Fruit fly (Drosophila melanogaster) whole organism, embryonic: Measurements from ENCODE around the gene CG43886.

Experiments used
- Bdp1 ChIP-seq: fragments of 200-800 bp; sonication (Bioruptor generic); optimal IDR thresholded peaks from 3 replicates; lab custom pipeline; 2016; ENCODE audit warnings: missing biosample characterization, missing genetic modification characterization
- CG11456 ChIP-seq: fragments of 200-800 bp; sonication (Bioruptor generic); IDR thresholded peaks from 3 replicates; pipeline ENCODE4 v1.3.6; 2022; ENCODE audit warnings: missing biosample characterization, missing genetic modification characterization
- CG12219 ChIP-seq: fragments of 200-800 bp; sonication (Bioruptor generic); optimal IDR thresholded peaks from 3 replicates; lab custom pipeline; 2018; ENCODE audit warnings: missing biosample characterization, mild to moderate bottlenecking, missing genetic modification characterization
- CG13287 ChIP-seq: fragments of 200-800 bp; sonication (Bioruptor generic); IDR thresholded peaks from 2 replicates; pipeline ENCODE4 v1.3.6; 2022; ENCODE audit warnings: missing biosample characterization, missing genetic modification characterization; ENCODE audit not compliant: partially characterized antibody
- CG15514 ChIP-seq: fragments of 200-800 bp; sonication (Bioruptor generic); optimal IDR thresholded peaks from 3 replicates; lab custom pipeline; 2017; ENCODE audit warnings: missing biosample characterization, missing genetic modification characterization, mild to moderate bottlenecking, moderate library complexity, missing genetic modification reagents
- CG17361 ChIP-seq: fragments of 200-800 bp; sonication (Bioruptor generic); IDR thresholded peaks from 3 replicates; pipeline ENCODE4 v1.3.6; 2022; ENCODE audit warnings: missing biosample characterization, missing genetic modification characterization
- CG17612 ChIP-seq: fragments of 200-800 bp; sonication (Bioruptor generic); IDR thresholded peaks from 2 replicates; pipeline ENCODE4 v1.3.6; 2022; ENCODE audit warnings: missing biosample characterization, missing genetic modification characterization
- CG17802 ChIP-seq: fragments of 200-800 bp; sonication (Bioruptor generic); optimal IDR thresholded peaks from 2 replicates; lab custom pipeline; 2018; ENCODE audit warnings: missing biosample characterization, mild to moderate bottlenecking, missing genetic modification characterization, moderate library complexity
- CG30020 ChIP-seq: fragments of 200-800 bp; optimal IDR thresholded peaks from 2 replicates; lab custom pipeline; 2019; ENCODE audit warnings: missing biosample characterization, mild to moderate bottlenecking, missing genetic modification characterization, moderate library complexity
- CG4854 ChIP-seq: fragments of 200-800 bp; sonication (Bioruptor generic); optimal IDR thresholded peaks from 2 replicates; lab custom pipeline; 2016; ENCODE audit warnings: missing biosample characterization, missing genetic modification characterization, inconsistent platforms
- CG6813 ChIP-seq: fragments of 200-800 bp; sonication (Bioruptor generic); optimal IDR thresholded peaks from 2 replicates; lab custom pipeline; 2017; ENCODE audit warnings: missing biosample characterization, missing genetic modification characterization, mild to moderate bottlenecking, moderate library complexity, missing genetic modification reagents
- CG6854 ChIP-seq: fragments of 200-800 bp; sonication (Bioruptor generic); optimal IDR thresholded peaks from 3 replicates; lab custom pipeline; 2017; ENCODE audit warnings: missing biosample characterization, mild to moderate bottlenecking, missing genetic modification characterization
- CG7928 ChIP-seq: fragments of 200-800 bp; sonication (Bioruptor generic); optimal IDR thresholded peaks from 2 replicates; lab custom pipeline; 2017; ENCODE audit warnings: missing biosample characterization, mild to moderate bottlenecking, missing genetic modification characterization
- CG8478 ChIP-seq: fragments of >200 bp; optimal IDR thresholded peaks from 2 replicates; lab custom pipeline; 2018
- Camta ChIP-seq: fragments of 200-800 bp; sonication (Bioruptor generic); optimal IDR thresholded peaks from 2 replicates; lab custom pipeline; 2016; ENCODE audit warnings: missing biosample characterization, missing genetic modification characterization
- CrebB ChIP-seq: fragments of 200-800 bp; sonication (Bioruptor generic); optimal IDR thresholded peaks from 3 replicates; lab custom pipeline; 2018; ENCODE audit warnings: missing biosample characterization, mild to moderate bottlenecking, missing genetic modification characterization
- Doc3 ChIP-seq: fragments of 200-800 bp; sonication (Bioruptor generic); IDR thresholded peaks from 3 replicates; pipeline ENCODE4 v1.3.6; 2022; ENCODE audit warnings: missing biosample characterization, missing genetic modification characterization; ENCODE audit not compliant: partially characterized antibody
- Ets97D ChIP-seq: fragments of 200-800 bp; sonication (Bioruptor generic); optimal IDR thresholded peaks from 3 replicates; lab custom pipeline; 2016; ENCODE audit warnings: missing biosample characterization, missing genetic modification characterization
- Gsc ChIP-seq: fragments of 200-800 bp; sonication (Bioruptor generic); IDR thresholded peaks from 2 replicates; pipeline ENCODE4 v1.3.6; 2022; ENCODE audit warnings: missing biosample characterization, missing genetic modification characterization
- Hmx ChIP-seq: fragments of 200-800 bp; sonication (Bioruptor generic); optimal IDR thresholded peaks from 2 replicates; lab custom pipeline; 2016; ENCODE audit warnings: missing biosample characterization, missing genetic modification characterization
- Hr3 ChIP-seq: fragments of 200-800 bp; sonication (Bioruptor generic); optimal IDR thresholded peaks from 3 replicates; lab custom pipeline; 2016; ENCODE audit warnings: missing biosample characterization, missing genetic modification characterization
- Mes4 ChIP-seq: fragments of 200-800 bp; sonication (Bioruptor generic); optimal IDR thresholded peaks from 2 replicates; lab custom pipeline; 2016; ENCODE audit warnings: missing biosample characterization, missing genetic modification characterization
- NfI ChIP-seq: fragments of 200-800 bp; sonication (Bioruptor generic); optimal IDR thresholded peaks from 3 replicates; lab custom pipeline; 2018; ENCODE audit warnings: missing biosample characterization, mild to moderate bottlenecking, missing genetic modification characterization, moderate library complexity
- Oli ChIP-seq: fragments of 200-800 bp; sonication (Bioruptor generic); optimal IDR thresholded peaks from 2 replicates; lab custom pipeline; 2018; ENCODE audit warnings: missing biosample characterization, mild to moderate bottlenecking, missing genetic modification characterization, moderate library complexity
- PHDP ChIP-seq: fragments of 200-800 bp; sonication (Bioruptor generic); optimal IDR thresholded peaks from 3 replicates; lab custom pipeline; 2018; ENCODE audit warnings: missing biosample characterization, mild to moderate bottlenecking, missing genetic modification characterization, moderate library complexity
- Pdp1 ChIP-seq, 2 experiments: fragments of 200-800 bp; sonication (Bioruptor generic); optimal IDR thresholded peaks; 3 replicates each; lab custom pipeline; 2016; ENCODE audit warnings: missing biosample characterization in 2 of 2, missing genetic modification characterization in 2 of 2, mild to moderate bottlenecking in 1 of 2, moderate library complexity in 1 of 2
- Ravus ChIP-seq: fragments of 200-800 bp; sonication (Bioruptor generic); IDR thresholded peaks from 2 replicates; pipeline ENCODE4 v1.3.6; 2022; ENCODE audit warnings: missing biosample characterization, missing genetic modification characterization
- Rx ChIP-seq: fragments of 200-800 bp; sonication (Bioruptor generic); IDR thresholded peaks from 2 replicates; pipeline ENCODE4 v1.3.6; 2022; ENCODE audit warnings: missing biosample characterization, missing genetic modification characterization
- Sox100B ChIP-seq: fragments of 200-800 bp; sonication (Bioruptor generic); optimal IDR thresholded peaks from 3 replicates; lab custom pipeline; 2018; ENCODE audit warnings: missing biosample characterization, mild to moderate bottlenecking, missing genetic modification characterization
- Taf1 ChIP-seq: fragments of 200-800 bp; sonication (Bioruptor generic); IDR thresholded peaks from 2 replicates; pipeline ENCODE4 v1.3.6; 2022; ENCODE audit warnings: missing biosample characterization, missing genetic modification characterization
- ash1 ChIP-seq: fragments of 200-800 bp; sonication (Bioruptor generic); optimal IDR thresholded peaks from 2 replicates; lab custom pipeline; 2018; ENCODE audit warnings: missing biosample characterization, mild to moderate bottlenecking, missing genetic modification characterization
- chinmo ChIP-seq: fragments of 200-800 bp; sonication (Bioruptor generic); IDR thresholded peaks from 4 replicates; pipeline ENCODE4 v1.3.6; 2022; ENCODE audit warnings: missing biosample characterization, missing genetic modification characterization; ENCODE audit not compliant: partially characterized antibody
- dimm ChIP-seq: fragments of 200-800 bp; sonication (Bioruptor generic); IDR thresholded peaks from 2 replicates; pipeline ENCODE4 v1.3.6; 2022; ENCODE audit warnings: missing biosample characterization, missing genetic modification characterization
- emc ChIP-seq: fragments of 200-800 bp; sonication (Bioruptor generic); optimal IDR thresholded peaks from 2 replicates; lab custom pipeline; 2016; ENCODE audit warnings: missing biosample characterization, missing genetic modification characterization
- eyg ChIP-seq: fragments of 200-800 bp; sonication (Bioruptor generic); optimal IDR thresholded peaks from 3 replicates; lab custom pipeline; 2016; ENCODE audit warnings: missing biosample characterization, missing genetic modification characterization
- fru ChIP-seq: fragments of >200 bp; optimal IDR thresholded peaks from 2 replicates; lab custom pipeline; 2017
- fu2 ChIP-seq: fragments of 200-800 bp; sonication (Bioruptor generic); optimal IDR thresholded peaks from 2 replicates; lab custom pipeline; 2016; ENCODE audit warnings: missing biosample characterization, missing genetic modification characterization
- gce ChIP-seq: fragments of 200-800 bp; sonication (Bioruptor generic); IDR thresholded peaks from 3 replicates; pipeline ENCODE4 v1.3.6; 2022; ENCODE audit warnings: missing biosample characterization, missing genetic modification characterization
- gcm ChIP-seq: fragments of 200-800 bp; sonication (Bioruptor generic); optimal IDR thresholded peaks from 2 replicates; lab custom pipeline; 2019; ENCODE audit warnings: missing biosample characterization, mild to moderate bottlenecking, missing genetic modification characterization, moderate library complexity
- gem ChIP-seq: fragments of 200-800 bp; sonication (Bioruptor generic); optimal IDR thresholded peaks from 2 replicates; lab custom pipeline; 2019; ENCODE audit warnings: missing biosample characterization, mild to moderate bottlenecking, missing genetic modification characterization, moderate library complexity
- inv ChIP-seq: fragments of 200-800 bp; sonication (Bioruptor generic); IDR thresholded peaks from 2 replicates; pipeline ENCODE4 v1.3.6; 2022; ENCODE audit warnings: missing biosample characterization, missing genetic modification characterization; ENCODE audit not compliant: partially characterized antibody
- jing ChIP-seq: fragments of 200-800 bp; sonication (Bioruptor generic); optimal IDR thresholded peaks from 2 replicates; lab custom pipeline; 2018; ENCODE audit warnings: missing biosample characterization, mild to moderate bottlenecking, missing genetic modification characterization
- maf-S ChIP-seq: fragments of 200-800 bp; sonication (Bioruptor generic); optimal IDR thresholded peaks from 2 replicates; lab custom pipeline; 2016; ENCODE audit warnings: missing biosample characterization, missing genetic modification characterization
- nmo ChIP-seq: fragments of 200-800 bp; sonication (Bioruptor generic); optimal IDR thresholded peaks from 2 replicates; lab custom pipeline; 2018; ENCODE audit warnings: missing biosample characterization, mild to moderate bottlenecking, missing genetic modification characterization, moderate library complexity
- otp ChIP-seq: fragments of 200-800 bp; sonication (Bioruptor generic); IDR thresholded peaks from 3 replicates; pipeline ENCODE4, ENCODE4 v1.3.6; 2022; ENCODE audit warnings: missing biosample characterization, missing genetic modification characterization
- pfk ChIP-seq: fragments of 200-800 bp; sonication (Bioruptor generic); optimal IDR thresholded peaks from 2 replicates; lab custom pipeline; 2018; ENCODE audit warnings: missing biosample characterization, mild to moderate bottlenecking, missing genetic modification characterization, moderate library complexity
- schlank ChIP-seq: fragments of 200-800 bp; sonication (Bioruptor generic); optimal IDR thresholded peaks from 2 replicates; lab custom pipeline; 2018; ENCODE audit warnings: missing biosample characterization, mild to moderate bottlenecking, missing genetic modification characterization
- shn ChIP-seq: fragments of 200-800 bp; sonication (Bioruptor generic); optimal IDR thresholded peaks from 3 replicates; lab custom pipeline; 2016; ENCODE audit warnings: missing biosample characterization, missing genetic modification characterization
- unpg ChIP-seq: fragments of 200-800 bp; sonication (Bioruptor generic); optimal IDR thresholded peaks from 3 replicates; lab custom pipeline; 2018; ENCODE audit warnings: missing biosample characterization, mild to moderate bottlenecking, missing genetic modification characterization, moderate library complexity
- vnd ChIP-seq: fragments of 200-800 bp; sonication (Bioruptor generic); IDR thresholded peaks from 3 replicates; pipeline ENCODE4 v1.3.6; 2022; ENCODE audit warnings: missing biosample characterization, missing genetic modification characterization; ENCODE audit not compliant: partially characterized antibody

The CG43886 gene

DNA sequence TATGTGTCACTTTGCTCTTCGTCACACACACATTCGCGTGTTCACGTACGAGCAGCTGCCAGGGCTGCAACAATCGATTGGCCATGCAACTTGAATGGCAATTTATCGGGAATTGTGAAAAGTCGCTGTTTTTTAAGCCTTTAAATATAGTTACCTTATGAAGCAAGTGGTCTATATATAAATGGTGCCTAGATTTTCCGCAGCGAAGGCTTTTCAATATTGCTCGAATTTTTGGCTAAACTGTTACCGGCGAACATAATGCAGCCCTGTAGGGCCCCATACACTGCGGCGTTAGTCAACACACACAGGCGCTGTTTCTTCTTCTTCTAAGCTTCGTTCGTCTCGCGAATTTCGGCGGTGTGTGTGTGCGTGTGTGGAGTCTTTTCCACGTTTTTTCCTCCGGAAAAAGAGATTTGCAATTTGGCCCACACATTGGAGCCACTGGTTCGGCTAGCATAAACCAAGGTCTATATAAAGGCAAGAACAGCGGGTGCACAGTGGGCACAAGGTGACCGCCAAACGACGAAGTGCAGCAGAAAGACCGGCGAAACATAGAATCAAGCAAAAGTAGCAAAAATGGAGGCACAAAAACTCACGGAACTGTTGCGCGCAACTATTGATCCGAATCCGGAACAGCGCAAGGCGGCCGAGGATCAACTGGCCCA lies 43.6 kb downstream of the CG43886 start, which contains the start of the genes Arp3 and msk (continued):
- 0 out of 3 replicates have a peak, but pooled peaks have one; percentile 19 for TF ChIP-seq otp (GFP tag; lab: Robert Waterston, UW)
- peak; percentile 96 for TF ChIP-seq Ets97D (GFP tag; lab: Kevin White, UChicago)
- peak; percentile 85 for TF ChIP-seq eyg (GFP tag; lab: Kevin White, UChicago)
- TF ChIP-seq CG13287 (GFP tag; lab: Robert Waterston, UW) = peak; percentile 68
- TF ChIP-seq CG7928 (GFP tag; lab: Kevin White, UChicago) = peak; percentile 100
- no peak for TF ChIP-seq Hmx (GFP tag; lab: Kevin White, UChicago)
- peak; percentile 70 for TF ChIP-seq PHDP (tag; lab: Kevin White, UChicago)
- TF ChIP-seq Camta (GFP tag; lab: Kevin White, UChicago) = peak; percentile 87
- peak; percentile 69 for TF ChIP-seq Rx (GFP tag; lab: Robert Waterston, UW)
- TF ChIP-seq CrebB (tag; lab: Kevin White, UChicago) = peak; percentile 35
- TF ChIP-seq CG15514 (GFP tag; lab: Kevin White, UChicago) = peak; percentile 89
- peak; percentile 78 for TF ChIP-seq gem (tag; lab: Kevin White, UChicago)
- no peak for TF ChIP-seq CG17612
- TF ChIP-seq ash1 (GFP tag; lab: Kevin White, UChicago) = peak; percentile 34
- peak; percentile 83 for TF ChIP-seq CG11456 (GFP tag; lab: Robert Waterston, UW)
- peak; percentile 60 for TF ChIP-seq CG8478 (lab: Kevin White, UChicago)
- peak; percentile 11 for TF ChIP-seq CG12219 (GFP tag; lab: Kevin White, UChicago)
- TF ChIP-seq fru (lab: Kevin White, UChicago) = no peak
- no peak for TF ChIP-seq Taf1
- TF ChIP-seq jing (GFP tag; lab: Kevin White, UChicago) = no peak
- peak; percentile 86 to 91 for TF ChIP-seq Pdp1 (GFP tag; optimal IDR thresholded peaks at IDR 0.05; lab: Kevin White, UChicago)
- TF ChIP-seq Gsc = no peak
- TF ChIP-seq nmo = peak; percentile 90
- TF ChIP-seq Sox100B (GFP tag; lab: Kevin White, UChicago) = no peak
- TF ChIP-seq chinmo (GFP tag; lab: Robert Waterston, UW) = no peak
- peak; percentile 75 for TF ChIP-seq CG4854
- TF ChIP-seq dimm (GFP tag; lab: Robert Waterston, UW) = no peak
- no peak for TF ChIP-seq Oli (tag; lab: Kevin White, UChicago)
- no peak for TF ChIP-seq vnd (GFP tag; lab: Robert Waterston, UW)
- TF ChIP-seq Hr3 = peak; percentile 81
- TF ChIP-seq CG6854 = peak; percentile 14
- TF ChIP-seq Ravus (GFP tag; lab: Robert Waterston, UW) = no peak; the same call in 1 of the 2 replicates
- TF ChIP-seq CG17802 (tag; lab: Kevin White, UChicago) = peak; percentile 49
- TF ChIP-seq CG30020 (tag; lab: Kevin White, UChicago) = peak; percentile 67
- no peak for TF ChIP-seq CG6813 (GFP tag; lab: Kevin White, UChicago)
- peak; percentile 76 for TF ChIP-seq Mes4 (GFP tag; lab: Kevin White, UChicago)
- peak; percentile 74 for TF ChIP-seq CG17361 (GFP tag; lab: Robert Waterston, UW)
- peak; percentile 77 for TF ChIP-seq NfI
- peak; percentile 83 for TF ChIP-seq emc (GFP tag; lab: Kevin White, UChicago)
- TF ChIP-seq maf-S (GFP tag; lab: Kevin White, UChicago) = peak; percentile 86
- no peak for TF ChIP-seq inv
- TF ChIP-seq fu2 (GFP tag; lab: Kevin White, UChicago) = peak; percentile 92
- TF ChIP-seq Bdp1 (GFP tag; lab: Kevin White, UChicago) = peak; percentile 79
- TF ChIP-seq pfk = peak; percentile 9
- TF ChIP-seq Doc3 (GFP tag; lab: Robert Waterston, UW) = peak; percentile 35; the same call in 2 of the 3 replicates
- TF ChIP-seq gce = 0 out of 3 replicates have a peak, but pooled peaks have one; percentile 17
- TF ChIP-seq unpg (GFP tag; lab: Kevin White, UChicago) = peak; percentile 69
- TF ChIP-seq gcm (GFP tag; lab: Kevin White, UChicago) = no peak
- peak; percentile 94 for TF ChIP-seq shn
- TF ChIP-seq schlank (tag; lab: Kevin White, UChicago) = peak; percentile 49
